Worm (Caenorhabditis elegans): ENCODE data around the gene cyn-17.

cyn-17 gene

DNA sequence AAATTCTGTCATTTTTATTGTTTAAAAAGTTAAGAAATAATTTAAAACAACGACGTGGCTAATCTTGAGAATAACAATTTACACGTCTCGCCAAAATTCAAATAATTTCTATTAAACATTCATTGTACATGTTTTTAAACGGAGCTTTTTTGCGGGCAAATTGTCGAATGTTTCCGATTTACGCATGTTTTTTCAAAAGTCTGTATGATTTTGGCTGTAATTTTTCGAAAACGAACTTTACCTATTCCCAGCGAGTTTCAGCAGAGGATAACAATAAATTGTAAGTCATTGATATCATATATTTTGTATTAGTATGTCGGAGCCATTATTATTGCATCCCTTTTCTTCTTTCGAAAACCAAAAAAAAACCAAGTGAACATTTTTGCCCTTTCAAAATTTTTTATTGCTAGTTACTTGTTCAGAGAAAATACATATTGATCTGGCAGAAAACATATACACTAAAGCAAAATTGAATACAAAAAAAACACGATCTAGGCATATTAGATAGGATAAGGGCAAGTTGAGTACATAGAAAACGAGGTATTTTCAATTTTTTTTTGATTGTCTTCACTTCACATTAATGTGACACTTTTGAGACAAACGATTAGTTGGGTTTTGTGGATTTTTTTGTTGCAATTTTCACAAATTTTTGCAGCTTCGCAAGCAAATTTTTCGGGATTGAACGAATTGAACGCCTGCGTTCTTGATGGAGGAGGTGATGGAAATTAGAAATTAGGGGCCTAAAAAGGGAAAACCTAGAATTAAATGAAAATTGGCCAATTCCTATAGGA, 39.3 kb downstream of the cyn-17 start, which contains the start of gene F26F12.2:
TSS of gene F26F12.2 (minus strand) at position 38 of the 791 bp plus-strand sequence.
- TF ChIP-seq ceh-9 (tag; optimal IDR thresholded peaks at IDR 0.05) (no peak), lin-39 (tag; optimal IDR thresholded peaks at IDR 0.05) (no peak), ceh-28 (tag; optimal IDR thresholded peaks at IDR 0.05) (no peak), ztf-4 (tag; optimal IDR thresholded peaks at IDR 0.05) (no peak), unc-39 (tag; optimal IDR thresholded peaks at IDR 0.05) (no peak), elt-1 (tag; optimal IDR thresholded peaks at IDR 0.05) (no peak), mdl-1 (tag; optimal IDR thresholded peaks at IDR 0.05) (no peak), sea-2 (GFP tag; optimal IDR thresholded peaks at IDR 0.05) (no peak), unc-62 (GFP tag; optimal IDR thresholded peaks at IDR 0.05) (no peak), nhr-237 (tag; optimal IDR thresholded peaks at IDR 0.05) (no peak), nhr-23 (tag; optimal IDR thresholded peaks at IDR 0.05) (peak; percentile 45), ceh-16 (tag; optimal IDR thresholded peaks at IDR 0.05) (no peak), hmg-11 (tag; optimal IDR thresholded peaks at IDR 0.05) (no peak), daf-12 (tag; optimal IDR thresholded peaks at IDR 0.05) (no peak), R02D3.7 (tag; optimal IDR thresholded peaks at IDR 0.05) (no peak), egl-27 (tag; optimal IDR thresholded peaks at IDR 0.05) (no peak), pha-4 (tag; optimal IDR thresholded peaks at IDR 0.05) (no peak), egl-5 (tag; optimal IDR thresholded peaks at IDR 0.05) (no peak), jun-1 (tag; optimal IDR thresholded peaks at IDR 0.05) (peak; percentile 4), elt-2 (tag; optimal IDR thresholded peaks at IDR 0.05) (peak; percentile 7), aly-2 (tag; optimal IDR thresholded peaks at IDR 0.05) (no peak), tbx-2 (tag; optimal IDR thresholded peaks at IDR 0.05) (no peak), pqm-1 (tag; optimal IDR thresholded peaks at IDR 0.05) (no peak), fos-1 (tag; optimal IDR thresholded peaks at IDR 0.05) (no peak), snpc-4 (tag; optimal IDR thresholded peaks at IDR 0.05) (no peak), nhr-67 (tag; optimal IDR thresholded peaks at IDR 0.05) (no peak), nhr-11 (tag; optimal IDR thresholded peaks at IDR 0.05) (no peak), zag-1 (tag; optimal IDR thresholded peaks at IDR 0.05) (no peak), ceh-82 (tag; optimal IDR thresholded peaks at IDR 0.05) (no peak), ZK546.5 (tag; optimal IDR thresholded peaks at IDR 0.05) (no peak), fkh-10 (GFP tag; optimal IDR thresholded peaks at IDR 0.05) (no peak), nhr-28 (tag; optimal IDR thresholded peaks at IDR 0.05) (no peak), nfya-1 (tag; optimal IDR thresholded peaks at IDR 0.05; ENCODE audit: insufficient read depth) (no peak), fkh-2 (tag; optimal IDR thresholded peaks at IDR 0.05) (no peak), nhr-76 (tag; optimal IDR thresholded peaks at IDR 0.05) (no peak), skn-1 (tag; optimal IDR thresholded peaks at IDR 0.05) (no peak), nhr-12 (tag; optimal IDR thresholded peaks at IDR 0.05) (no peak), lsy-12 (tag; optimal IDR thresholded peaks at IDR 0.05) (peak; percentile 46), eor-1 (tag; optimal IDR thresholded peaks at IDR 0.05) (no peak), elt-3 (tag; optimal IDR thresholded peaks at IDR 0.05) (no peak), ama-1 (optimal IDR thresholded peaks at IDR 0.05) (peak; percentile 85), lin-15B (tag; optimal IDR thresholded peaks at IDR 0.05) (no peak), nhr-25 (tag; optimal IDR thresholded peaks at IDR 0.05) (peak; percentile 56), ztf-11 (tag; optimal IDR thresholded peaks at IDR 0.05) (no peak), nhr-77 (tag; optimal IDR thresholded peaks at IDR 0.05) (no peak), mml-1 (tag; optimal IDR thresholded peaks at IDR 0.05) (no peak), nhr-43 (tag; optimal IDR thresholded peaks at IDR 0.05; ENCODE audit: poor library complexity, severe bottlenecking) (peak; percentile 73)
